Fruit fly (Drosophila melanogaster): ENCODE results near the gene CG5866.

CG5866 gene

DNA sequence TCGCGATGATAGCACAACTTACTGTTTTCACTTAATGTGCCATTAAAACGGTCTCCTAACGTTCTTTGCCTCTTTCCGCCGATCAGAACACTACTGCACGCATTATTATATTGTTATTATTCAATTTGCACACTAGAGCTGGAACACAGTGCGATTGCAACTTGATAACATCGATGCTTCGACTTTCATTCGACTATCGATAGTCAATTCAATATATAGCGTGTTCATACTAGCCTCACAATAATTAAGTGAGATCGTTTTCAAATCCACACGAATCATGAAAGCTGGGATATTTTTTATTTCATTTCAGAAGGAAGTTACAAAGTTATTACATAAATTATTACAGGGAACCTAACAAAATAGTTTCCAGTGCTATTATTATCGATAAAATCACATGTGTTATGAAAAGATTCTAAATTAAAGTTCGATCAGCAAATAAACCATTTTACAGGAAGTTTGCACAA is 14.2 kb upstream of the CG5866 start (continued):
- TF ChIP-seq Oli (tag; optimal IDR thresholded peaks at IDR 0.05) (peak; percentile 55), fd102C (GFP tag; optimal IDR thresholded peaks at IDR 0.05) (no peak), CG8478 (optimal IDR thresholded peaks at IDR 0.05) (no peak), E2f2 (GFP tag; IDR thresholded peaks at IDR 0.05) (peak; percentile 68), CG13123 (GFP tag; optimal IDR thresholded peaks at IDR 0.05) (no peak), dmrt11E (tag; optimal IDR thresholded peaks at IDR 0.05) (peak; percentile 15), cas (GFP tag; IDR thresholded peaks at IDR 0.05) (0 out of 2 replicates have a peak, but pooled peaks have one; percentile 31), cato (GFP tag; optimal IDR thresholded peaks at IDR 0.05; ENCODE audit: borderline replicate concordance) (peak; percentile 6), lilli (GFP tag; optimal IDR thresholded peaks at IDR 0.05) (peak; percentile 83), CG17328 (GFP tag; IDR thresholded peaks at IDR 0.05) (0 out of 2 replicates have a peak, but pooled peaks have one; percentile 22), bbx (GFP tag; IDR thresholded peaks at IDR 0.05; ENCODE audit: partially characterized antibody) (peak; percentile 82), crol (GFP tag; IDR thresholded peaks at IDR 0.05) (no peak), Mes4 (GFP tag; optimal IDR thresholded peaks at IDR 0.05) (peak; percentile 27), otp (GFP tag; IDR thresholded peaks at IDR 0.05) (no peak), CG6791 (GFP tag; IDR thresholded peaks at IDR 0.05; ENCODE audit: partially characterized antibody) (peak; percentile 85), lmd (GFP tag; IDR thresholded peaks at IDR 0.05) (peak; percentile 27; the same call in 1 of the 2 replicates), ara (GFP tag; IDR thresholded peaks at IDR 0.05) (no peak), NC2β (GFP tag; optimal IDR thresholded peaks at IDR 0.05) (peak; percentile 26), CG7786 (GFP tag; optimal IDR thresholded peaks at IDR 0.05) (peak; percentile 54), Usf (GFP tag; optimal IDR thresholded peaks at IDR 0.05) (no peak), CG8388 (GFP tag; optimal IDR thresholded peaks at IDR 0.05) (peak; percentile 18), nmo (GFP tag; optimal IDR thresholded peaks at IDR 0.05) (peak; percentile 54), rib (GFP tag; IDR thresholded peaks at IDR 0.05) (peak; percentile 69), CG18011 (GFP tag; optimal IDR thresholded peaks at IDR 0.05) (peak; percentile 52), trh (GFP tag; optimal IDR thresholded peaks at IDR 0.05) (no peak), CG10267 (tag; optimal IDR thresholded peaks at IDR 0.05) (peak; percentile 16), CG10462 (GFP tag; optimal IDR thresholded peaks at IDR 0.05) (no peak), BEAF-32 (GFP tag; optimal IDR thresholded peaks at IDR 0.05) (peak; percentile 90), sens (GFP tag) (peak; percentile 89), CG1024 (GFP tag; IDR thresholded peaks at IDR 0.05) (peak; percentile 71), unc-4 (GFP tag; IDR thresholded peaks at IDR 0.05; ENCODE audit: partially characterized antibody) (peak; percentile 78), Atf3 (GFP tag; optimal IDR thresholded peaks at IDR 0.05) (no peak), amos (GFP tag; IDR thresholded peaks at IDR 0.05; ENCODE audit: partially characterized antibody) (peak; percentile 89), exex (tag; optimal IDR thresholded peaks at IDR 0.05) (peak; percentile 56), Sry-β (GFP tag; optimal IDR thresholded peaks at IDR 0.05) (no peak), nerfin-2 (GFP tag; IDR thresholded peaks at IDR 0.05; ENCODE audit: partially characterized antibody) (peak; percentile 75), CG11398 (GFP tag; optimal IDR thresholded peaks at IDR 0.05) (no peak), CG9609 (GFP tag; optimal IDR thresholded peaks at IDR 0.05) (peak; percentile 48), CG16779 (GFP tag; IDR thresholded peaks at IDR 0.05) (no peak), NFAT (GFP tag; IDR thresholded peaks at IDR 0.05) (peak; percentile 43; the same call in 1 of the 2 replicates), CG4282 (GFP tag; optimal IDR thresholded peaks at IDR 0.05) (peak; percentile 46), fd64A (GFP tag; optimal IDR thresholded peaks at IDR 0.05) (no peak), az2 (GFP tag; optimal IDR thresholded peaks at IDR 0.05) (peak; percentile 50), CG5953 (GFP tag; IDR thresholded peaks at IDR 0.05) (no peak), wor (GFP tag; IDR thresholded peaks at IDR 0.05) (no peak), CG12942 (GFP tag; optimal IDR thresholded peaks at IDR 0.05) (peak; percentile 57), CG2889 (GFP tag; IDR thresholded peaks at IDR 0.05) (no peak), pzg (GFP tag; optimal IDR thresholded peaks at IDR 0.05) (peak; percentile 63), pfk (GFP tag; optimal IDR thresholded peaks at IDR 0.05) (no peak), Hr51 (GFP tag; optimal IDR thresholded peaks at IDR 0.05) (peak in 1 of 2 experiments; percentile 69), CG18262 (tag; optimal IDR thresholded peaks at IDR 0.05) (peak; percentile 28)
